Worm (Caenorhabditis elegans) whole organism, L1 larva: ENCODE data around the gene T28A11.3.

Source experiments
- C04F5.9 ChIP-seq: sonication (generic microtip); optimal IDR thresholded peaks from 2 replicates; lab custom pipeline; 2016; ENCODE audit warnings: missing genetic modification characterization, missing compliant biosample characterization
- C16A3.4 ChIP-seq: fragments of 150-350 bp; optimal IDR thresholded peaks from 2 replicates; lab custom pipeline; 2014; ENCODE audit warnings: missing biosample characterization, missing genetic modification characterization
- C34B4.2 ChIP-seq: sonication (generic microtip); optimal IDR thresholded peaks from 2 replicates; lab custom pipeline; 2017; ENCODE audit warnings: mild to moderate bottlenecking, missing genetic modification characterization, missing compliant biosample characterization
- F16B12.6 ChIP-seq: fragments of 150-350 bp; optimal IDR thresholded peaks from 2 replicates; lab custom pipeline; 2014; ENCODE audit warnings: missing biosample characterization, missing genetic modification characterization
- Y116A8C.19 ChIP-seq: sonication (generic microtip); optimal IDR thresholded peaks from 2 replicates; lab custom pipeline; 2016; ENCODE audit warnings: missing compliant biosample characterization, missing genetic modification characterization, borderline replicate concordance
- ceh-88 ChIP-seq: fragments of 200-800 bp; sonication (Bioruptor generic); IDR thresholded peaks from 2 replicates; pipeline ENCODE4 v1.3.6; 2022; ENCODE audit warnings: missing genetic modification characterization, missing compliant biosample characterization
- efl-3 ChIP-seq: fragments of 200-800 bp; sonication (Bioruptor generic); optimal IDR thresholded peaks from 2 replicates; lab custom pipeline; 2018; ENCODE audit warnings: mild to moderate bottlenecking, missing genetic modification characterization, missing compliant biosample characterization
- egl-13 ChIP-seq: sonication (generic microtip); optimal IDR thresholded peaks from 2 replicates; lab custom pipeline; 2016; ENCODE audit warnings: missing genotype, missing genetic modification reagents, missing genetic modification characterization, missing compliant biosample characterization
- egl-27 ChIP-seq, 2 experiments: fragments of 150-350 bp in 1 of 2; sonication (generic microtip); optimal IDR thresholded peaks; 3 replicates each; lab custom pipeline; 2017 to 2018; ENCODE audit warnings: missing biosample characterization in 2 of 2, missing genetic modification characterization in 2 of 2, missing genetic modification reagents in 2 of 2
- elt-3 ChIP-seq, 6 experiments: fragments of 150-350 bp in 1 of 6; sonication (generic microtip); optimal IDR thresholded peaks; 2 replicates each; lab custom pipeline; 2017 to 2018; ENCODE audit warnings: missing biosample characterization in 6 of 6, missing genetic modification characterization in 6 of 6, inconsistent platforms in 1 of 6
- fkh-4 ChIP-seq: sonication (generic microtip); optimal IDR thresholded peaks from 2 replicates; lab custom pipeline; 2016; ENCODE audit warnings: missing compliant biosample characterization, missing genetic modification characterization, borderline replicate concordance
- fkh-8 ChIP-seq: sonication (generic microtip); optimal IDR thresholded peaks from 2 replicates; lab custom pipeline; 2016; ENCODE audit warnings: mild to moderate bottlenecking, missing genetic modification characterization, missing compliant biosample characterization
- hlh-17 ChIP-seq: fragments of 200-800 bp; sonication (Bioruptor generic); optimal IDR thresholded peaks from 2 replicates; lab custom pipeline; 2018; ENCODE audit warnings: missing genetic modification characterization, mild to moderate bottlenecking, missing compliant biosample characterization, moderate library complexity, borderline replicate concordance
- hlh-4 ChIP-seq: sonication (generic microtip); optimal IDR thresholded peaks from 2 replicates; lab custom pipeline; 2016; ENCODE audit warnings: mild to moderate bottlenecking, missing genetic modification characterization, missing compliant biosample characterization
- hpl-2 ChIP-seq: fragments of 150-350 bp; optimal IDR thresholded peaks from 2 replicates; lab custom pipeline; 2014; ENCODE audit warnings: missing biosample characterization, missing genetic modification reagents, missing genetic modification characterization
- irx-1 ChIP-seq: sonication (generic microtip); optimal IDR thresholded peaks from 2 replicates; lab custom pipeline; 2016; ENCODE audit warnings: missing genetic modification characterization, missing compliant biosample characterization
- isw-1 ChIP-seq: fragments of 200-800 bp; sonication (Bioruptor generic); IDR thresholded peaks from 2 replicates; pipeline ENCODE4 v1.3.6; 2022; ENCODE audit warnings: missing genetic modification characterization, missing compliant biosample characterization
- jun-1 ChIP-seq: fragments of 150-350 bp; optimal IDR thresholded peaks from 2 replicates; lab custom pipeline; 2014; ENCODE audit warnings: missing biosample characterization, missing genetic modification reagents, missing genetic modification characterization
- lin-14 ChIP-seq: fragments of 200-800 bp; sonication (Bioruptor generic); optimal IDR thresholded peaks from 2 replicates; lab custom pipeline; 2018; ENCODE audit warnings: mild to moderate bottlenecking, missing genetic modification characterization, moderate library complexity, missing compliant biosample characterization
- lin-35 ChIP-seq, 2 experiments: fragments of 150-350 bp; optimal IDR thresholded peaks; 2 replicates each; lab custom pipeline; 2014; ENCODE audit warnings: missing biosample characterization in 2 of 2, missing genetic modification characterization in 2 of 2, missing genetic modification reagents in 2 of 2
- lir-3 ChIP-seq: sonication (generic microtip); optimal IDR thresholded peaks from 2 replicates; lab custom pipeline; 2016; ENCODE audit warnings: mild to moderate bottlenecking, missing genetic modification characterization, moderate library complexity, missing compliant biosample characterization; ENCODE audit not compliant: poor library complexity
- lsy-2 ChIP-seq, 2 experiments: fragments of 150-350 bp; optimal IDR thresholded peaks; 2 replicates each; lab custom pipeline; 2014; ENCODE audit warnings: missing biosample characterization in 2 of 2, missing genetic modification characterization in 2 of 2
- mef-2 ChIP-seq: fragments of 150-350 bp; optimal IDR thresholded peaks from 2 replicates; lab custom pipeline; 2014; ENCODE audit warnings: missing biosample characterization, missing genetic modification characterization
- nhr-11 ChIP-seq: fragments of 150-350 bp; optimal IDR thresholded peaks from 2 replicates; lab custom pipeline; 2014; ENCODE audit warnings: missing biosample characterization, missing genetic modification characterization
- nhr-237 ChIP-seq: fragments of 150-350 bp; optimal IDR thresholded peaks from 2 replicates; lab custom pipeline; 2014; ENCODE audit warnings: missing biosample characterization, missing genetic modification characterization
- nhr-77 ChIP-seq: fragments of 150-350 bp; optimal IDR thresholded peaks from 2 replicates; lab custom pipeline; 2014; ENCODE audit warnings: missing biosample characterization, missing genetic modification characterization
- nhr-85 ChIP-seq: sonication (generic microtip); peaks from one replicate; lab custom pipeline; 2016; ENCODE audit warnings: missing genetic modification characterization, inconsistent platforms, missing compliant biosample characterization
- nhr-90 ChIP-seq: sonication (generic microtip); optimal IDR thresholded peaks from 2 replicates; lab custom pipeline; 2016; ENCODE audit warnings: mild to moderate bottlenecking, missing genetic modification characterization, missing compliant biosample characterization; ENCODE audit not compliant: poor library complexity
- pag-3 ChIP-seq: sonication (generic microtip); optimal IDR thresholded peaks from 2 replicates; lab custom pipeline; 2017; ENCODE audit warnings: missing genetic modification characterization, mild to moderate bottlenecking, missing compliant biosample characterization, antibody characterized with exemption, borderline replicate concordance; ENCODE audit not compliant: insufficient read depth
- pqm-1 ChIP-seq: sonication (generic microtip); optimal IDR thresholded peaks from 3 replicates; lab custom pipeline; 2017; ENCODE audit warnings: missing biosample characterization, missing genetic modification characterization
- rnt-1 ChIP-seq: sonication (generic microtip); optimal IDR thresholded peaks from 2 replicates; lab custom pipeline; 2016; ENCODE audit warnings: mild to moderate bottlenecking, missing genetic modification characterization, moderate library complexity, missing compliant biosample characterization
- snpc-4 ChIP-seq: fragments of 150-350 bp; optimal IDR thresholded peaks from 2 replicates; lab custom pipeline; 2014; ENCODE audit warnings: missing biosample characterization, missing genetic modification characterization
- sox-4 ChIP-seq: sonication (generic microtip); optimal IDR thresholded peaks from 2 replicates; lab custom pipeline; 2016; ENCODE audit warnings: missing genetic modification characterization, missing compliant biosample characterization
- sup-37 ChIP-seq: fragments of 200-800 bp; sonication (Bioruptor generic); optimal IDR thresholded peaks from 2 replicates; lab custom pipeline; 2018; ENCODE audit warnings: mild to moderate bottlenecking, missing genetic modification characterization, missing compliant biosample characterization
- swsn-7 ChIP-seq: sonication (generic microtip); optimal IDR thresholded peaks from 2 replicates; lab custom pipeline; 2016; ENCODE audit warnings: missing genetic modification characterization, missing compliant biosample characterization
- tlp-1 ChIP-seq: fragments of 150-350 bp; optimal IDR thresholded peaks from 2 replicates; lab custom pipeline; 2014; ENCODE audit warnings: missing biosample characterization, missing genetic modification characterization
- zag-1 ChIP-seq: fragments of 150-350 bp; optimal IDR thresholded peaks from 2 replicates; lab custom pipeline; 2014; ENCODE audit warnings: missing biosample characterization, missing genetic modification characterization
- zip-4 ChIP-seq: fragments of 200-800 bp; sonication (Bioruptor generic); optimal IDR thresholded peaks from 2 replicates; lab custom pipeline; 2018; ENCODE audit warnings: mild to moderate bottlenecking, missing genetic modification characterization, moderate library complexity, missing compliant biosample characterization
- ztf-4 ChIP-seq: fragments of 150-350 bp; optimal IDR thresholded peaks from 2 replicates; lab custom pipeline; 2014; ENCODE audit warnings: missing biosample characterization, missing genetic modification characterization

The T28A11.3 gene

DNA sequence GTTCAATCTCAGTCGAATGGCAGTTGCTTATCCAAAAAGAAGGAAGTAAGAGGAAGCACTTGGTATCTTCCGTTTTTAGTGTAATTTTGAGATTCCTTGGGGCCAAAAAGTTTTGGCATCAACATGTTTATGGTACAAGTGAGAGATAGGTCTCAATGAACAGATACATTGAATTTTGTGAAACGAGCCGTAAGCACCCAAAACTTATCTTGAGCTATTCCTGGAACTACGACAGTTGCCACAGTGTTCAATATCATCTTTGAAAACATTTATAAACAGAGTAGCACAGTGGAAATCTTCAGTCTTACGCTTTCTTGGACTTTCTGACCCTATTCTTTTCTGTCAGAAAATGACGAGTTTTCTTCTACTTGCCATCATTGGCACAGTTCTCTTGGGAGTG is at the start of gene T28A11.3:
T28A11.3 (plus strand) TSS at position 301 of the 400 bp plus-strand sequence.
- TF ChIP-seq nhr-11 (tag; lab: Kevin White, UChicago) (no peak), fkh-4 (tag; lab: Kevin White, UChicago) (no peak), egl-27 (tag; optimal IDR thresholded peaks at IDR 0.05; lab: Kevin White, UChicago) (no peak), irx-1 (tag; lab: Kevin White, UChicago) (no peak), pag-3 (tag; lab: Kevin White, UChicago) (no peak), egl-13 (no peak), C16A3.4 (tag; lab: Kevin White, UChicago) (no peak), zag-1 (tag; lab: Kevin White, UChicago) (no peak), hlh-17 (no peak), F16B12.6 (no peak), sox-4 (no peak), rnt-1 (tag; lab: Kevin White, UChicago) (no peak), nhr-85 (no peak), elt-3 (tag; optimal IDR thresholded peaks at IDR 0.05; lab: Kevin White, UChicago) (no peak), fkh-8 (tag; lab: Kevin White, UChicago) (no peak), sup-37 (GFP tag; lab: Kevin White, UChicago) (no peak), jun-1 (tag; lab: Kevin White, UChicago) (no peak), snpc-4 (no peak), C34B4.2 (tag; lab: Kevin White, UChicago) (no peak)

DNA sequence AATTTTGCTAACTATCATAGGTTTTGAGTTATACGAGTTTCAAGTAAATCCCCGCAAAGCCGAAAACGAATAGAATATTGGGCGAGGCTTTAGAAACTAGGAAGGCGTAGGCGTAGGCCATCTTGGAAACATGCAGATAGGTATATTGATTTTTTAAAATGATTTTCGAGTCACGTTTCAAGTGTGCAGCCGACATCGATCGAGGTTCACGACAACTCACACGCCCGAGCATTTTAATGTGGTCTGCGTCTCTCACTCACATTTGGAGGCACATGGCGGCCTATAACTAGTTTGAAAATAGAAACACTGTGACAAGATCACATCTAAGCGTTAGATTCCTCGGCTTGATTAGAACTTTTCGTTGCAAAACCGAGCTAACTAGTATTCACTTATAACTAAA is 47.8 kb upstream of the T28A11.3 start, which contains the start of gene K08D9.2:
K08D9.2 (plus strand) TSS at position 301 of the 400 bp plus-strand sequence.
- TF ChIP-seq lsy-2 (tag; optimal IDR thresholded peaks at IDR 0.05; lab: Kevin White, UChicago): no peak
- no peak for TF ChIP-seq lir-3 (tag; lab: Kevin White, UChicago)
- TF ChIP-seq efl-3 (GFP tag; lab: Kevin White, UChicago): no peak
- no peak for TF ChIP-seq ceh-88 (GFP tag; lab: Robert Waterston, UW)

DNA sequence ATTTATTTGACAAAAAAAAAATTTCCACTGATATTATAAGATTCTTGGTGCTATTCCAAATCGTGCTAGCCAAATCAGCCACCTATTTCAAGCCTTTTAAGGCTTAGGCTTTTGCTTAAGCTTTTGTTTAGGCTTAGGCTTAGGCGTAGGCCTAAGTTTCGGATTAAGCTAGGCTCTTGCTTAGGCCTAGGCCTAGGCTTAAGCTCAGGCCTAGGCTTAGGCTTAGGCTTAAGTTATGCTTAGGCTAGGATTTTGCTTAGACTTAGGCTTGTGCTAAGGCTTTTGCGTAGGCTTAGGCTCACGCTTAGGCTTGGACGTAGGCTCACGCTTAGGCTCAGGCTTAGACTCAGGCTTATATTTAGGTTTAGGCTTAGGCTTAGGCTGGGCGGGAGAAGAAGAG is 45.0 kb upstream of the T28A11.3 start:
- TF ChIP-seq nhr-90 (tag; lab: Kevin White, UChicago) (no peak), hpl-2 (GFP tag; lab: Kevin White, UChicago) (no peak), pqm-1 (tag; lab: Kevin White, UChicago) (no peak), nhr-237 (no peak), lin-14 (GFP tag; lab: Kevin White, UChicago) (no peak), isw-1 (GFP tag; lab: Robert Waterston, UW) (no peak), ztf-4 (tag; lab: Kevin White, UChicago) (no peak), nhr-77 (tag; lab: Kevin White, UChicago) (no peak), Y116A8C.19 (tag; lab: Kevin White, UChicago) (no peak), swsn-7 (tag; lab: Kevin White, UChicago) (no peak), zip-4 (GFP tag; lab: Kevin White, UChicago) (no peak), F16B12.6 (no peak)
- TF ChIP-seq, all 84 proteins: peak for 0

DNA sequence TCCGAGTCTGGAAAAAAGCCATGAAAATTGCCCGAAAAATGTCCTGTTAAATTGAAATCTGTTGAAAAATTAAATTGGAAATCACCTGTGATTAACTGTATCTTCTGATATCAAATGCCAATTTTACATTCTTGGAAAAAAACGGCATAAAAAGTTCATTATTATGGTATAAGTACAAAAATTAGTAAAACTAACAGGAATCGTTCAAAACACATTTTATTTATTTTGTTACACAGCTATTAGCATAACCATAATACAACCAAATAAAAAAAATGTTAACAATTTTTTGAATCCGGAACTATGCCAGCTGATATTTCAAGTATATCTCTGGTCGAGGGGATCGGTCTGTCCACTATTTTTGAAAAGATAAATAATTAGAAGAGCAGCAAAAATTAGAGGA is 44.5 kb upstream of the T28A11.3 start, which contains the start of gene K08D9.10:
K08D9.10 (plus strand) TSS at position 301 of the 400 bp plus-strand sequence.
- TF ChIP-seq mef-2 (tag; lab: Kevin White, UChicago) (no peak), tlp-1 (tag; lab: Kevin White, UChicago) (no peak), hlh-4 (tag; lab: Kevin White, UChicago) (no peak), lin-35 (GFP tag; optimal IDR thresholded peaks at IDR 0.05; lab: Kevin White, UChicago) (no peak), pag-3 (tag; lab: Kevin White, UChicago) (no peak), C04F5.9 (tag; lab: Kevin White, UChicago) (no peak)
